Worm (Caenorhabditis elegans) whole organism, L1 larva: ENCODE measurements around the gene let-70.

Source experiments
- C04F5.9 ChIP-seq: sonication (generic microtip); optimal IDR thresholded peaks from 2 replicates; lab custom pipeline; 2016; ENCODE audit warnings: missing genetic modification characterization, missing compliant biosample characterization
- C34B4.2 ChIP-seq: sonication (generic microtip); optimal IDR thresholded peaks from 2 replicates; lab custom pipeline; 2017; ENCODE audit warnings: mild to moderate bottlenecking, missing genetic modification characterization, missing compliant biosample characterization
- F16B12.6 ChIP-seq: fragments of 150-350 bp; optimal IDR thresholded peaks from 2 replicates; lab custom pipeline; 2014; ENCODE audit warnings: missing biosample characterization, missing genetic modification characterization
- aly-2 ChIP-seq: fragments of 150-350 bp; optimal IDR thresholded peaks from 2 replicates; lab custom pipeline; 2014; ENCODE audit warnings: missing biosample characterization, missing genetic modification characterization
- ama-1 ChIP-seq: fragments of 150-350 bp; optimal IDR thresholded peaks from 2 replicates; lab custom pipeline; 2014
- ceh-63 ChIP-seq: fragments of 200-800 bp; sonication (Bioruptor generic); optimal IDR thresholded peaks from 2 replicates; lab custom pipeline; 2018; ENCODE audit warnings: mild to moderate bottlenecking, missing genetic modification characterization, missing compliant biosample characterization
- ceh-8 ChIP-seq: fragments of 200-800 bp; sonication (Bioruptor generic); optimal IDR thresholded peaks from 2 replicates; lab custom pipeline; 2018; ENCODE audit warnings: mild to moderate bottlenecking, missing genetic modification characterization, moderate library complexity, missing compliant biosample characterization
- ceh-82 ChIP-seq, 3 experiments: fragments of 150-350 bp in 1 of 3; sonication (generic microtip) in 2 of 3; optimal IDR thresholded peaks; 2 replicates each; lab custom pipeline; 2014 to 2017; ENCODE audit warnings: missing biosample characterization in 3 of 3, missing genetic modification characterization in 3 of 3
- ceh-88 ChIP-seq: fragments of 200-800 bp; sonication (Bioruptor generic); IDR thresholded peaks from 2 replicates; pipeline ENCODE4 v1.3.6; 2022; ENCODE audit warnings: missing genetic modification characterization, missing compliant biosample characterization
- ceh-90 ChIP-seq: sonication (generic microtip); optimal IDR thresholded peaks from 2 replicates; lab custom pipeline; 2016; ENCODE audit warnings: missing genetic modification characterization, missing compliant biosample characterization
- dsc-1 ChIP-seq: sonication (generic microtip); optimal IDR thresholded peaks from 2 replicates; lab custom pipeline; 2016; ENCODE audit warnings: mild to moderate bottlenecking, missing genetic modification characterization, missing compliant biosample characterization
- efl-1 ChIP-seq, 4 experiments: fragments of 150-350 bp; optimal IDR thresholded peaks in 3 of 4; peaks in 1 of 4; 1 replicate in 1 of 4; 2 replicates in 3 of 4; lab custom pipeline; 2014; ENCODE audit warnings: missing biosample characterization in 2 of 4, missing genetic modification characterization in 2 of 4, missing genetic modification reagents in 2 of 4
- efl-3 ChIP-seq: fragments of 200-800 bp; sonication (Bioruptor generic); optimal IDR thresholded peaks from 2 replicates; lab custom pipeline; 2018; ENCODE audit warnings: mild to moderate bottlenecking, missing genetic modification characterization, missing compliant biosample characterization
- egl-13 ChIP-seq: sonication (generic microtip); optimal IDR thresholded peaks from 2 replicates; lab custom pipeline; 2016; ENCODE audit warnings: missing genotype, missing genetic modification reagents, missing genetic modification characterization, missing compliant biosample characterization
- elt-2 ChIP-seq: sonication (generic microtip); optimal IDR thresholded peaks from 2 replicates; lab custom pipeline; 2016; ENCODE audit warnings: missing genetic modification characterization, mild to moderate bottlenecking, inconsistent platforms, missing compliant biosample characterization, missing genetic modification reagents
- ets-5 ChIP-seq: fragments of 200-800 bp; sonication (Bioruptor generic); IDR thresholded peaks from 2 replicates; pipeline ENCODE4 v1.3.6; 2022; ENCODE audit warnings: missing genetic modification characterization, missing compliant biosample characterization
- fkh-10 ChIP-seq: sonication (generic microtip); optimal IDR thresholded peaks from 2 replicates; lab custom pipeline; 2017; ENCODE audit warnings: missing biosample characterization, missing genetic modification reagents, missing genetic modification characterization
- fkh-4 ChIP-seq: sonication (generic microtip); optimal IDR thresholded peaks from 2 replicates; lab custom pipeline; 2016; ENCODE audit warnings: missing compliant biosample characterization, missing genetic modification characterization, borderline replicate concordance
- fos-1 ChIP-seq: fragments of 150-350 bp; optimal IDR thresholded peaks from 2 replicates; lab custom pipeline; 2014; ENCODE audit warnings: missing biosample characterization, missing genetic modification characterization
- grh-1 ChIP-seq: fragments of 200-800 bp; sonication (Bioruptor generic); IDR thresholded peaks from 2 replicates; pipeline ENCODE4 v1.3.6; 2022; ENCODE audit warnings: missing genetic modification reagents, missing genetic modification characterization, missing compliant biosample characterization
- hpl-2 ChIP-seq: fragments of 150-350 bp; optimal IDR thresholded peaks from 2 replicates; lab custom pipeline; 2014; ENCODE audit warnings: missing biosample characterization, missing genetic modification reagents, missing genetic modification characterization
- irx-1 ChIP-seq: sonication (generic microtip); optimal IDR thresholded peaks from 2 replicates; lab custom pipeline; 2016; ENCODE audit warnings: missing genetic modification characterization, missing compliant biosample characterization
- isw-1 ChIP-seq: fragments of 200-800 bp; sonication (Bioruptor generic); IDR thresholded peaks from 2 replicates; pipeline ENCODE4 v1.3.6; 2022; ENCODE audit warnings: missing genetic modification characterization, missing compliant biosample characterization
- lin-13 ChIP-seq: fragments of 150-350 bp; optimal IDR thresholded peaks from 2 replicates; lab custom pipeline; 2014; ENCODE audit warnings: missing biosample characterization, missing genetic modification reagents, missing genetic modification characterization
- lin-15B ChIP-seq: fragments of 150-350 bp; sonication (generic microtip); optimal IDR thresholded peaks from 3 replicates; lab custom pipeline; 2014; ENCODE audit warnings: missing biosample characterization, missing genetic modification characterization
- lin-35 ChIP-seq, 2 experiments: fragments of 150-350 bp; optimal IDR thresholded peaks; 2 replicates each; lab custom pipeline; 2014; ENCODE audit warnings: missing biosample characterization in 2 of 2, missing genetic modification characterization in 2 of 2, missing genetic modification reagents in 2 of 2
- lin-39 ChIP-seq: fragments of 150-350 bp; optimal IDR thresholded peaks from 2 replicates; lab custom pipeline; 2014; ENCODE audit warnings: missing biosample characterization, missing genetic modification reagents, missing genetic modification characterization
- lir-3 ChIP-seq: sonication (generic microtip); optimal IDR thresholded peaks from 2 replicates; lab custom pipeline; 2016; ENCODE audit warnings: mild to moderate bottlenecking, missing genetic modification characterization, moderate library complexity, missing compliant biosample characterization; ENCODE audit not compliant: poor library complexity
- lsy-2 ChIP-seq, 2 experiments: fragments of 150-350 bp; optimal IDR thresholded peaks; 2 replicates each; lab custom pipeline; 2014; ENCODE audit warnings: missing biosample characterization in 2 of 2, missing genetic modification characterization in 2 of 2
- mab-9 ChIP-seq: fragments of 200-800 bp; sonication (Bioruptor generic); IDR thresholded peaks from 2 replicates; pipeline ENCODE4 v1.3.6; 2022; ENCODE audit warnings: missing genetic modification reagents, missing genetic modification characterization, missing compliant biosample characterization
- mdl-1 ChIP-seq, 2 experiments: fragments of 150-350 bp; optimal IDR thresholded peaks; 2 replicates each; lab custom pipeline; 2014 to 2017; ENCODE audit warnings: missing biosample characterization in 2 of 2, missing genetic modification characterization in 2 of 2, inconsistent platforms in 1 of 2
- mef-2 ChIP-seq: fragments of 150-350 bp; optimal IDR thresholded peaks from 2 replicates; lab custom pipeline; 2014; ENCODE audit warnings: missing biosample characterization, missing genetic modification characterization
- nhr-12 ChIP-seq: sonication (generic microtip); optimal IDR thresholded peaks from 2 replicates; lab custom pipeline; 2017; ENCODE audit warnings: missing biosample characterization, missing genetic modification characterization
- nhr-19 ChIP-seq: fragments of 200-800 bp; sonication (Bioruptor generic); conservative IDR thresholded peaks from 2 replicates; pipeline ENCODE4 v1.3.6; 2022; ENCODE audit warnings: missing genetic modification characterization, missing compliant biosample characterization
- nhr-28 ChIP-seq: fragments of 150-350 bp; optimal IDR thresholded peaks from 2 replicates; lab custom pipeline; 2014; ENCODE audit warnings: missing biosample characterization, missing genetic modification characterization
- nhr-77 ChIP-seq: fragments of 150-350 bp; optimal IDR thresholded peaks from 2 replicates; lab custom pipeline; 2014; ENCODE audit warnings: missing biosample characterization, missing genetic modification characterization
- nhr-90 ChIP-seq: sonication (generic microtip); optimal IDR thresholded peaks from 2 replicates; lab custom pipeline; 2016; ENCODE audit warnings: mild to moderate bottlenecking, missing genetic modification characterization, missing compliant biosample characterization; ENCODE audit not compliant: poor library complexity
- pag-3 ChIP-seq: sonication (generic microtip); optimal IDR thresholded peaks from 2 replicates; lab custom pipeline; 2017; ENCODE audit warnings: missing genetic modification characterization, mild to moderate bottlenecking, missing compliant biosample characterization, antibody characterized with exemption, borderline replicate concordance; ENCODE audit not compliant: insufficient read depth
- pqm-1 ChIP-seq: sonication (generic microtip); optimal IDR thresholded peaks from 3 replicates; lab custom pipeline; 2017; ENCODE audit warnings: missing biosample characterization, missing genetic modification characterization
- rnt-1 ChIP-seq: sonication (generic microtip); optimal IDR thresholded peaks from 2 replicates; lab custom pipeline; 2016; ENCODE audit warnings: mild to moderate bottlenecking, missing genetic modification characterization, moderate library complexity, missing compliant biosample characterization
- snu-23 ChIP-seq: sonication (generic microtip); optimal IDR thresholded peaks from 2 replicates; lab custom pipeline; 2016; ENCODE audit warnings: missing genetic modification characterization, missing compliant biosample characterization
- sox-4 ChIP-seq: sonication (generic microtip); optimal IDR thresholded peaks from 2 replicates; lab custom pipeline; 2016; ENCODE audit warnings: missing genetic modification characterization, missing compliant biosample characterization
- sptf-1 ChIP-seq: fragments of 150-350 bp; optimal IDR thresholded peaks from 2 replicates; lab custom pipeline; 2014; ENCODE audit warnings: missing biosample characterization, missing genetic modification characterization
- sup-37 ChIP-seq: fragments of 200-800 bp; sonication (Bioruptor generic); optimal IDR thresholded peaks from 2 replicates; lab custom pipeline; 2018; ENCODE audit warnings: mild to moderate bottlenecking, missing genetic modification characterization, missing compliant biosample characterization
- tlp-1 ChIP-seq: fragments of 150-350 bp; optimal IDR thresholded peaks from 2 replicates; lab custom pipeline; 2014; ENCODE audit warnings: missing biosample characterization, missing genetic modification characterization
- unc-30 ChIP-seq: sonication (generic microtip); optimal IDR thresholded peaks from 2 replicates; lab custom pipeline; 2017; ENCODE audit warnings: missing biosample characterization, missing genetic modification characterization
- vab-15 ChIP-seq: sonication (generic microtip); optimal IDR thresholded peaks from 2 replicates; lab custom pipeline; 2017; ENCODE audit warnings: missing genotype, mild to moderate bottlenecking, missing genetic modification characterization, missing compliant biosample characterization
- xbp-1 ChIP-seq: sonication (generic microtip); optimal IDR thresholded peaks from 2 replicates; lab custom pipeline; 2016; ENCODE audit warnings: missing genetic modification characterization, missing compliant biosample characterization
- zag-1 ChIP-seq: fragments of 150-350 bp; optimal IDR thresholded peaks from 2 replicates; lab custom pipeline; 2014; ENCODE audit warnings: missing biosample characterization, missing genetic modification characterization
- zip-4 ChIP-seq: fragments of 200-800 bp; sonication (Bioruptor generic); optimal IDR thresholded peaks from 2 replicates; lab custom pipeline; 2018; ENCODE audit warnings: mild to moderate bottlenecking, missing genetic modification characterization, moderate library complexity, missing compliant biosample characterization
- ztf-11 ChIP-seq, 2 experiments: sonication (generic microtip); optimal IDR thresholded peaks; 2 replicates each; lab custom pipeline; 2016 to 2017; ENCODE audit warnings: missing genetic modification characterization in 2 of 2, missing biosample characterization in 1 of 2, missing compliant biosample characterization in 1 of 2

Gene let-70

ce11 chrIV:11118837-11119491 is 36.9 kb upstream of the let-70 start, which contains the start of the genes imp-2 and enpl-1:
TSS of gene imp-2 (minus strand) at chrIV:11118887.
TSS of gene enpl-1 (plus strand) at chrIV:11119298.
- no peak for TF ChIP-seq tlp-1 (tag; lab: Kevin White, UChicago)
- TF ChIP-seq grh-1 (GFP tag; lab: Robert Waterston, UW): peak; percentile 91
- peak; percentile 76 for TF ChIP-seq sup-37 (GFP tag; lab: Kevin White, UChicago)
- TF ChIP-seq mab-9 (GFP tag; lab: Robert Waterston, UW): peak; percentile 77; the same call in 1 of the 2 replicates
- peak; percentile 7 for TF ChIP-seq hpl-2
- peak; percentile 56 for TF ChIP-seq F16B12.6 (tag; lab: Kevin White, UChicago)
- TF ChIP-seq lin-39 (tag; lab: Kevin White, UChicago): peak; percentile 72
- peak; percentile 76 for TF ChIP-seq fos-1 (tag; lab: Kevin White, UChicago)
- TF ChIP-seq ama-1 (lab: Kevin White, UChicago): peak; percentile 30
- TF ChIP-seq nhr-90 (tag; lab: Kevin White, UChicago): peak; percentile 88
- no peak for TF ChIP-seq efl-3 (GFP tag; lab: Kevin White, UChicago)
- TF ChIP-seq lsy-2 (tag; optimal IDR thresholded peaks at IDR 0.05; lab: Kevin White, UChicago): peak; percentile 94 to 97
- no peak for TF ChIP-seq unc-30 (tag; lab: Kevin White, UChicago)
- no peak for TF ChIP-seq ceh-88 (GFP tag; lab: Robert Waterston, UW)
- TF ChIP-seq lin-13 (GFP tag; lab: Kevin White, UChicago): peak; percentile 92
- peak; percentile 40 for TF ChIP-seq zag-1
- no peak for TF ChIP-seq pqm-1 (tag; lab: Kevin White, UChicago)
- TF ChIP-seq ceh-90: no peak
- peak; percentile 51 for TF ChIP-seq fkh-4
- no peak for TF ChIP-seq ceh-63 (GFP tag; lab: Kevin White, UChicago)
- TF ChIP-seq nhr-19: peak; percentile 93
- TF ChIP-seq isw-1: peak; percentile 94
- TF ChIP-seq vab-15: peak; percentile 55
- TF ChIP-seq mef-2 (tag; lab: Kevin White, UChicago): peak; percentile 70
- peak; percentile 72 for TF ChIP-seq elt-2 (tag; lab: Kevin White, UChicago)
- peak; percentile 93 for TF ChIP-seq nhr-77 (tag; lab: Kevin White, UChicago)
- TF ChIP-seq ceh-82 (tag; optimal IDR thresholded peaks at IDR 0.05; lab: Kevin White, UChicago): peak; percentile 77 to 91 (median 88)
- peak; percentile 85 for TF ChIP-seq dsc-1 (tag; lab: Kevin White, UChicago)
- TF ChIP-seq fkh-10 (GFP tag; lab: Kevin White, UChicago): peak; percentile 75
- peak; percentile 60 for TF ChIP-seq zip-4
- TF ChIP-seq lin-15B (tag; lab: Kevin White, UChicago): peak; percentile 79
- TF ChIP-seq sptf-1 (tag; lab: Kevin White, UChicago): no peak
- TF ChIP-seq sox-4: peak; percentile 41
- peak; percentile 85 to 98 for TF ChIP-seq mdl-1 (tag; optimal IDR thresholded peaks at IDR 0.05; lab: Kevin White, UChicago)
- peak; percentile 100 for TF ChIP-seq xbp-1
- TF ChIP-seq snu-23: peak; percentile 95
- TF ChIP-seq ztf-11 (tag; optimal IDR thresholded peaks at IDR 0.05; lab: Kevin White, UChicago): peak in 1 of 2 experiments; percentile 78
- TF ChIP-seq C34B4.2 (tag; lab: Kevin White, UChicago): peak; percentile 42
- TF ChIP-seq rnt-1 (tag; lab: Kevin White, UChicago): peak; percentile 91
- TF ChIP-seq ceh-8 (GFP tag; lab: Kevin White, UChicago): peak; percentile 57
- peak; percentile 87 to 90 for TF ChIP-seq efl-1 (optimal IDR thresholded peaks at IDR 0.05; lab: Kevin White, UChicago)
- TF ChIP-seq efl-1 (GFP tag; optimal IDR thresholded peaks at IDR 0.05 in 1 of 2; lab: Kevin White, UChicago): peak; percentile 77 to 98
- peak; percentile 74 for TF ChIP-seq lir-3 (tag; lab: Kevin White, UChicago)
- TF ChIP-seq lin-35 (GFP tag; optimal IDR thresholded peaks at IDR 0.05; lab: Kevin White, UChicago): peak; percentile 83 to 88
- TF ChIP-seq aly-2 (tag; lab: Kevin White, UChicago): peak; percentile 44
- TF ChIP-seq ets-5 (GFP tag; lab: Robert Waterston, UW): no peak
- no peak for TF ChIP-seq pag-3 (tag; lab: Kevin White, UChicago)
- peak; percentile 59 for TF ChIP-seq C04F5.9 (tag; lab: Kevin White, UChicago)
- TF ChIP-seq nhr-28 (tag; lab: Kevin White, UChicago): no peak
- peak; percentile 81 for TF ChIP-seq irx-1
- peak; percentile 83 for TF ChIP-seq egl-13 (tag; lab: Kevin White, UChicago)
- TF ChIP-seq nhr-12: no peak
